Worm (Caenorhabditis elegans): ENCODE data around the gene gur-4.

The gur-4 gene

ce11 chrII:14150031-14150430 is 45.5 kb downstream of the gur-4 start, which contains the start of gene W03H9.1:
W03H9.1 (minus strand) TSS chrII:14150131.
- TF ChIP-seq hmg-1.1 (GFP tag; IDR thresholded peaks at IDR 0.05) (no peak), vab-7 (GFP tag; IDR thresholded peaks at IDR 0.05) (no peak), saeg-2 (GFP tag; IDR thresholded peaks at IDR 0.05) (no peak), D1046.2 (GFP tag; IDR thresholded peaks at IDR 0.05) (no peak), T26A8.4 (GFP tag; IDR thresholded peaks at IDR 0.05) (no peak), pha-4 (GFP tag; IDR thresholded peaks at IDR 0.05) (no peak), pha-4 (tag; optimal IDR thresholded peaks at IDR 0.05) (no peak), R02D3.7 (tag; optimal IDR thresholded peaks at IDR 0.05) (no peak), tra-1 (GFP tag; IDR thresholded peaks at IDR 0.05) (no peak), snpc-4 (tag; optimal IDR thresholded peaks at IDR 0.05) (no peak), mdl-1 (tag; optimal IDR thresholded peaks at IDR 0.05) (no peak), gei-8 (GFP tag; optimal IDR thresholded peaks at IDR 0.05) (no peak), Y105C5A.15 (GFP tag; IDR thresholded peaks at IDR 0.05) (no peak), lin-13 (GFP tag; optimal IDR thresholded peaks at IDR 0.05) (no peak), mxl-2 (GFP tag; conservative IDR thresholded peaks at IDR 0.05) (no peak), nhr-77 (tag; optimal IDR thresholded peaks at IDR 0.05) (no peak)

- peak; percentile 89 for TF ChIP-seq set-16 (GFP tag; IDR thresholded peaks at IDR 0.05)
- no peak for TF ChIP-seq hif-1 (tag; optimal IDR thresholded peaks at IDR 0.05)
- no peak for TF ChIP-seq zfp-2 (tag; optimal IDR thresholded peaks at IDR 0.05)
- TF ChIP-seq daf-12 (tag; optimal IDR thresholded peaks at IDR 0.05): no peak
- no peak for TF ChIP-seq arid-1 (GFP tag; conservative IDR thresholded peaks at IDR 0.05)
- TF ChIP-seq F37D6.2 (tag; optimal IDR thresholded peaks at IDR 0.05): no peak
- TF ChIP-seq egl-43 (GFP tag; IDR thresholded peaks at IDR 0.05): 0 out of 2 replicates have a peak, but pooled peaks have one; percentile 11
- peak in 1 of 2 experiments; percentile 39 for TF ChIP-seq unc-62 (GFP tag; optimal IDR thresholded peaks at IDR 0.05 in 1 of 2)
- no peak for TF ChIP-seq unc-62 (tag; optimal IDR thresholded peaks at IDR 0.05)
- TF ChIP-seq cey-2 (tag; optimal IDR thresholded peaks at IDR 0.05; ENCODE audit: borderline replicate concordance, insufficient read depth): no peak
- TF ChIP-seq saeg-2 (GFP tag; IDR thresholded peaks at IDR 0.05): no peak
- TF ChIP-seq zip-2 (tag; optimal IDR thresholded peaks at IDR 0.05): no peak
- no peak for TF ChIP-seq ama-1 (optimal IDR thresholded peaks at IDR 0.05)
Measured at ce11 chrII:14152274-14152673, 47.7 kb downstream of the gur-4 start.

DNA sequence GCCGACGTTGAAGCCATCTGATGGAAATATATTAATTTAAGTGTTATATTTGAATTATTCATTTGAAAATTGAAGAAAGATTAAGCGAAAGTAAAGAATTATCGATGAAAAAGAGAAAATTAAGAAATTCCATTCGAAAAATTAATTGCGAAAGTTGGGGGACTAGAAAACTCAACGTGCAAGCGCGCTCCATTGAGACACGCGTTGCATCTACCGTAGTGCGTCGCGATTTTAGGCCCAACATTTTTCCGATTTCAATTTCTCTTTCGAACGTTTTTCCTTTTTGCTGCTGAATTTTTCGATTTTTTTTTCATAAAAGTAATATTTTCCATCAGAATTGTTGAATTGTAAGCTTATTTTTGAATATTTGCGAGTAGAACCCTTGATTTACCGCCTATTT is 49.8 kb downstream of the gur-4 start, which contains the start of gene Y48B6A.1:
Gene Y48B6A.1, minus strand, starts transcription at position 17 of the 400 bp plus-strand sequence.
- TF ChIP-seq hlh-30 (tag; optimal IDR thresholded peaks at IDR 0.05; ENCODE audit: insufficient read depth): peak; percentile 83
- no peak for TF ChIP-seq egl-27 (tag; optimal IDR thresholded peaks at IDR 0.05)
- peak; percentile 4 for TF ChIP-seq spr-3 (GFP tag; optimal IDR thresholded peaks at IDR 0.05)
- TF ChIP-seq F44E2.7 (GFP tag; IDR thresholded peaks at IDR 0.05): no peak
- peak; percentile 77 for TF ChIP-seq nhr-25 (tag; optimal IDR thresholded peaks at IDR 0.05; ENCODE audit: borderline replicate concordance, insufficient read depth)
- TF ChIP-seq rbr-2 (tag; optimal IDR thresholded peaks at IDR 0.05): peak; percentile 91
- TF ChIP-seq F49E8.2 (tag; optimal IDR thresholded peaks at IDR 0.05; ENCODE audit: borderline replicate concordance): peak; percentile 58
- TF ChIP-seq hmg-1.1 (GFP tag; IDR thresholded peaks at IDR 0.05): peak; percentile 82
- no peak for TF ChIP-seq nhr-111 (GFP tag; optimal IDR thresholded peaks at IDR 0.05)
- TF ChIP-seq lin-1 (GFP tag; IDR thresholded peaks at IDR 0.05): no peak
- TF ChIP-seq nhr-28 (tag; optimal IDR thresholded peaks at IDR 0.05): peak; percentile 93
- TF ChIP-seq lsy-2 (tag; optimal IDR thresholded peaks at IDR 0.05): peak; percentile 95 to 99
- TF ChIP-seq sdz-12 (GFP tag; optimal IDR thresholded peaks at IDR 0.05): peak; percentile 54
- peak; percentile 58 for TF ChIP-seq ztf-7 (tag; optimal IDR thresholded peaks at IDR 0.05)
- no peak for TF ChIP-seq fos-1 (tag; optimal IDR thresholded peaks at IDR 0.05)
- TF ChIP-seq arid-1 (GFP tag; conservative IDR thresholded peaks at IDR 0.05): peak; percentile 90
- peak; percentile 81 for TF ChIP-seq nhr-102 (tag; optimal IDR thresholded peaks at IDR 0.05)
- TF ChIP-seq madf-5 (GFP tag; IDR thresholded peaks at IDR 0.05): peak; percentile 50 to 62; a peak in 1 of 4 replicates
- no peak for TF ChIP-seq snpc-1.2 (GFP tag; IDR thresholded peaks at IDR 0.05)
- 0 out of 2 replicates have a peak, but pooled peaks have one; percentile 42 for TF ChIP-seq mxl-2 (GFP tag; conservative IDR thresholded peaks at IDR 0.05)
- TF ChIP-seq mep-1 (tag; optimal IDR thresholded peaks at IDR 0.05): peak; percentile 94
- no peak for TF ChIP-seq R02D3.7 (tag; optimal IDR thresholded peaks at IDR 0.05)
- peak; percentile 62; the same call in 1 of the 2 replicates for TF ChIP-seq tag-97 (GFP tag; IDR thresholded peaks at IDR 0.05)
- peak; percentile 71 for TF ChIP-seq ceh-20 (GFP tag; IDR thresholded peaks at IDR 0.05)
- TF ChIP-seq zfp-2 (tag; optimal IDR thresholded peaks at IDR 0.05): peak; percentile 49
- no peak for TF ChIP-seq skn-1 (tag; optimal IDR thresholded peaks at IDR 0.05)
